Worm (Caenorhabditis elegans): ENCODE measurements around the gene eif-3.F.
A peak's percentile ranks its signal among the peaks of the same experiment; 100 is the strongest.

Gene eif-3.F

DNA sequence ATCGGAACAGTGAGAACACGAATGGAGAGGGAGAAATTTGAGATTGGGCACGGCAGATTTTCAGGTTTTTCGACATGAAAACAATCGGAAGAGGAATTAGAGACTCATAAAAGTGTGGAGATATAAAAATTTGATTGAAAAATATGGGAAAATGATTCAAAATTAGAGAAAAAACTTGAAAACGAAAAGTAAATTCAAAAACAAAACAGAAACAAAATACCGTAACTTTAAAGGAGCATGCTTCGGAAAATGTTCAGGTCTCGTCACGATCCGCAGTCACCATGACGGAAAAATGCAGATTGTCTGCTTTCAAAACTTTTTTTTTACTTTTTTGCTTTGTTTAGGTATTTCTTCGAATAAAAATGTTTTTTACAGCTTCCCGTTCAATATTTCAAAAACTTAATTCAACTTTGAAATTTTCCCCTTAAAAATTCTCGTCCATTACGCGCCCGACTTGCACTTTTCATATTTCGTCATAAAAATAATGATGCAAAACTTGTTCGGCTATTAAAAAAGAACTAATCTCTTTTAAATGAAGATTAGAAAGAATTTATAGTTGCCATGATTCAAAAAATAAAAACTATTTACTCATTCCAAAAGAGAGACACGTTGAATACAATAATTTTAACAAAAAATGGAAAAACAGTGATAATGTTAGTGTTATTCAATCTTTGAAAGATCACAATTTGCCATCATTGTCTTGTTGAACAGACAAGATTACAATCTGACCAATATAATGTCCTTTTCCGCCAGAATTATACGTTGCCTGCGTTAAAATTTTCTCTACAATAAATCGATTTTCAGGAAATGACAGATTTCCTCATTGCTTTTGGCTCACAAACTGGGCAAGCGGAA is 46.0 kb upstream of the eif-3.F start, which contains the start of gene mtrr-1 (continued):
- TF ChIP-seq fkh-4 (tag; optimal IDR thresholded peaks at IDR 0.05; ENCODE audit: borderline replicate concordance) (no peak), isw-1 (GFP tag; IDR thresholded peaks at IDR 0.05) (no peak), fos-1 (tag; optimal IDR thresholded peaks at IDR 0.05) (no peak), aly-2 (tag; optimal IDR thresholded peaks at IDR 0.05) (peak; percentile 18), lin-14 (GFP tag; optimal IDR thresholded peaks at IDR 0.05) (no peak), ceh-8 (GFP tag; optimal IDR thresholded peaks at IDR 0.05) (peak; percentile 9), efl-1 (optimal IDR thresholded peaks at IDR 0.05) (peak; percentile 38 to 41), efl-1 (GFP tag; optimal IDR thresholded peaks at IDR 0.05 in 1 of 2) (peak in 1 of 2 experiments; percentile 37), nhr-71 (tag; optimal IDR thresholded peaks at IDR 0.05) (peak; percentile 55), rnt-1 (tag; optimal IDR thresholded peaks at IDR 0.05) (peak; percentile 13), ztf-4 (tag; optimal IDR thresholded peaks at IDR 0.05) (peak; percentile 5), skn-1 (tag; optimal IDR thresholded peaks at IDR 0.05) (no peak), lsy-2 (tag; optimal IDR thresholded peaks at IDR 0.05) (peak; percentile 43 to 76), unc-98 (GFP tag; IDR thresholded peaks at IDR 0.05) (no peak), ceh-88 (GFP tag; IDR thresholded peaks at IDR 0.05) (no peak), fkh-10 (GFP tag; optimal IDR thresholded peaks at IDR 0.05) (peak; percentile 15), ets-5 (GFP tag; IDR thresholded peaks at IDR 0.05) (no peak), ceh-63 (GFP tag; optimal IDR thresholded peaks at IDR 0.05) (no peak), nhr-77 (tag; optimal IDR thresholded peaks at IDR 0.05) (no peak), zip-4 (GFP tag; optimal IDR thresholded peaks at IDR 0.05) (no peak), irx-1 (tag; optimal IDR thresholded peaks at IDR 0.05) (no peak), pax-3 (tag; optimal IDR thresholded peaks at IDR 0.05) (no peak), sup-37 (GFP tag; optimal IDR thresholded peaks at IDR 0.05) (no peak), unc-30 (tag; optimal IDR thresholded peaks at IDR 0.05) (no peak), nhr-20 (tag; optimal IDR thresholded peaks at IDR 0.05) (no peak), C04F5.9 (tag; optimal IDR thresholded peaks at IDR 0.05) (no peak), zag-1 (tag; optimal IDR thresholded peaks at IDR 0.05) (no peak), hlh-4 (tag; optimal IDR thresholded peaks at IDR 0.05) (no peak), nhr-47 (tag; optimal IDR thresholded peaks at IDR 0.05) (no peak), efl-3 (GFP tag; optimal IDR thresholded peaks at IDR 0.05) (no peak), egl-13 (tag; optimal IDR thresholded peaks at IDR 0.05) (peak; percentile 5), mef-2 (tag; optimal IDR thresholded peaks at IDR 0.05) (no peak), jun-1 (tag; optimal IDR thresholded peaks at IDR 0.05) (no peak), xbp-1 (tag; optimal IDR thresholded peaks at IDR 0.05) (peak; percentile 20)

DNA sequence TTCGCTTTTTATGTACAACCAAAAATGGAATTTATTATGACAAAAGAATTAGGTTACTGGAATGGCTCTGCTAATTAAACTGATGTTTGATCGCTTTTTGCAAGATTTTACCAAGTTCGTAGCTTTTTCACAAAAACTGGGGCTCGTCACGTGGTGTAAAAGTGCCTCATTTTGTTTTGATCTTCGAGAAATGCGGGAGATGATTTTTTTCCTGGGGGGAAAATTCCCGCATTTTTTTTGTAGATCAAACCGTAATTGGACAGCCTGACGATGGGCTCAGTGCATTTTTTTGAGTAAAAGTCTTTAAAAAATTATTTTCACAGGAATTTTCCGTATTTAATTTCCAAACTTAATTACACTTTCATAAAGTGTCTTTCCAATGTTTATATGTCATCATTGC is 42.3 kb upstream of the eif-3.F start:
- TF ChIP-seq nhr-85 (tag) = peak; percentile 21
- no peak for TF ChIP-seq nhr-12 (tag; optimal IDR thresholded peaks at IDR 0.05)
- TF ChIP-seq nhr-47 (tag; optimal IDR thresholded peaks at IDR 0.05) = no peak

DNA sequence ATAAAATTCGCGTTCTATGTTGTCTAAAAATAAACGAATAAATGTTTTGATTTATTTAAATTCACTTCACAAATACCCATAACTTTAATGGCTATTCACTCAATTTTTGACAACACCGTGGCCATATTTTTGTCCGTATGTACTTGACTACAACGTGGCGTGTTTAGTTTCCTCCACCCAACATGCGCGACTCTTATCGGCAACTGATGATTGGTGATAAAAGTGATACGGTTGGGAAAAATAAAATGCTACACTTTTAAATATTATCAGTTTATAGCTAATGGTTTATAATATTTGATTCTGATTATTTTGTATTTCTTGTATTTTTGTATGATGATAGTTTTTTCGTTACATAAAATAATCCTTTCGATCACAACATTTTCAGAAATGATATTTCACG is 39.8 kb upstream of the eif-3.F start, which contains the start of gene acs-7:
TSS of gene acs-7 (plus strand) at position 386 of the 400 bp plus-strand sequence.
- TF ChIP-seq aly-2 (tag; optimal IDR thresholded peaks at IDR 0.05) (no peak), blmp-1 (tag; optimal IDR thresholded peaks at IDR 0.05) (peak; percentile 8), fkh-8 (tag; optimal IDR thresholded peaks at IDR 0.05) (no peak), lin-35 (GFP tag; optimal IDR thresholded peaks at IDR 0.05) (peak in 1 of 2 experiments; percentile 37), elt-2 (tag; optimal IDR thresholded peaks at IDR 0.05) (peak; percentile 94), lin-14 (GFP tag; optimal IDR thresholded peaks at IDR 0.05) (peak; percentile 41), nhr-71 (tag; optimal IDR thresholded peaks at IDR 0.05) (peak; percentile 10), tbx-2 (tag; optimal IDR thresholded peaks at IDR 0.05) (no peak), C04F5.9 (tag; optimal IDR thresholded peaks at IDR 0.05) (no peak), lin-39 (tag; optimal IDR thresholded peaks at IDR 0.05) (no peak), efl-1 (optimal IDR thresholded peaks at IDR 0.05) (no peak), efl-1 (GFP tag; optimal IDR thresholded peaks at IDR 0.05 in 1 of 2) (no peak), nhr-90 (tag; optimal IDR thresholded peaks at IDR 0.05; ENCODE audit: poor library complexity) (peak; percentile 21), sup-37 (GFP tag; optimal IDR thresholded peaks at IDR 0.05) (no peak), pqm-1 (tag; optimal IDR thresholded peaks at IDR 0.05) (peak; percentile 64), nhr-20 (tag; optimal IDR thresholded peaks at IDR 0.05) (peak; percentile 42)
